Worm (Caenorhabditis elegans) whole organism, young adult: Measurements from ENCODE around the gene Y48A6B.3.

Experiments
- F22D6.2 ChIP-seq: sonication (generic microtip); optimal IDR thresholded peaks from 2 replicates; lab custom pipeline; 2016; ENCODE audit warnings: mild to moderate bottlenecking, missing genetic modification characterization, missing compliant biosample characterization
- attf-3 ChIP-seq: fragments of 200-800 bp; sonication (Bioruptor generic); conservative IDR thresholded peaks from 2 replicates; pipeline ENCODE4 v1.3.6; 2022; ENCODE audit warnings: missing genetic modification reagents, missing genetic modification characterization, missing compliant biosample characterization
- dpl-1 ChIP-seq: fragments of 150-350 bp; optimal IDR thresholded peaks from 2 replicates; lab custom pipeline; 2014; ENCODE audit warnings: missing biosample characterization, missing genetic modification reagents, missing genetic modification characterization
- lin-26 ChIP-seq: fragments of 200-800 bp; sonication (Bioruptor generic); IDR thresholded peaks from 2 replicates; pipeline ENCODE4 v1.3.6; 2022; ENCODE audit warnings: missing genetic modification reagents, missing genetic modification characterization, missing compliant biosample characterization
- madf-10 ChIP-seq: sonication (generic microtip); optimal IDR thresholded peaks from 2 replicates; lab custom pipeline; 2016; ENCODE audit warnings: mild to moderate bottlenecking, missing genetic modification characterization, missing compliant biosample characterization
- zfh-2 ChIP-seq: fragments of 200-800 bp; sonication (Bioruptor generic); conservative IDR thresholded peaks from 2 replicates; pipeline ENCODE4 v1.3.6; 2022; ENCODE audit warnings: missing genetic modification reagents, missing genetic modification characterization, missing compliant biosample characterization

DNA sequence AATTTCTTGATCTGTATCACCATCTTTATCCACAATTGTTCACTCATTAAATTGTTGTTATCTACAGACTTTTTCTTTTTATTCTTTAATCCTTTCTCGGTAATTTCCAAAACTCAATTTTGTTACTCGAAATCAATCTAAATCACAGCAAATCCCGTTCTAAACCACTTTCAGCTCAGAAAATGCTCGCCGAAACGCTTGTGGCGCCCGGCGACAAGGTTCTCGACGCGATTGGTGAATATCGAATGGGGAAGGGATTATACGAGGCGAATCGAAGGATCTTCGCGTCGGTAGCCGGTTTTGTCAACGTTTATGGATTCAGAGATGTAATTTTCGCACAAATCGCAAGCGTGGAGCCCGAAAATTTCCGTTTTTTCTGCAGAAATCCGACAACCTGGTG is 847 bp downstream of the Y48A6B.3 start, which contains the start of gene exos-1:
- TF ChIP-seq madf-10 (no peak), dpl-1 (no peak), lin-26 (GFP tag; lab: Robert Waterston, UW) (peak; percentile 56; the same call in 1 of the 2 replicates), zfh-2 (no peak), attf-3 (GFP tag; lab: Robert Waterston, UW) (peak; percentile 33; the same call in 1 of the 2 replicates), F22D6.2 (tag; lab: Kevin White, UChicago) (no peak)
